Worm (Caenorhabditis elegans) whole organism, mixed stage, embryonic: Measurements from ENCODE around the gene C10A4.9.

Experiments used
- drap-1 ChIP-seq: fragments of 200-800 bp; sonication (Bioruptor generic); optimal IDR thresholded peaks from 3 replicates; lab custom pipeline; 2018; ENCODE audit warnings: mild to moderate bottlenecking, missing genetic modification characterization, missing compliant biosample characterization
- elt-1 ChIP-seq: sonication (generic microtip); optimal IDR thresholded peaks from 2 replicates; lab custom pipeline; 2017; ENCODE audit warnings: missing genetic modification characterization, mild to moderate bottlenecking, missing compliant biosample characterization, antibody characterized with exemption, moderate library complexity, borderline replicate concordance; ENCODE audit not compliant: insufficient read depth
- elt-3 ChIP-seq: fragments of 150-350 bp; optimal IDR thresholded peaks from 2 replicates; lab custom pipeline; 2014; ENCODE audit warnings: missing biosample characterization, missing genetic modification characterization
- flh-1 ChIP-seq: fragments of 200-800 bp; sonication (Bioruptor generic); optimal IDR thresholded peaks from 2 replicates; lab custom pipeline; 2018; ENCODE audit warnings: mild to moderate bottlenecking, missing genetic modification characterization, moderate library complexity, missing compliant biosample characterization
- lin-13 ChIP-seq: fragments of 150-350 bp; optimal IDR thresholded peaks from 2 replicates; lab custom pipeline; 2014; ENCODE audit warnings: missing biosample characterization, missing genetic modification characterization
- lsy-2 ChIP-seq: fragments of 150-350 bp; optimal IDR thresholded peaks from 2 replicates; lab custom pipeline; 2014; ENCODE audit warnings: missing biosample characterization, missing genetic modification characterization
- mep-1 ChIP-seq: fragments of 150-350 bp; optimal IDR thresholded peaks from 2 replicates; lab custom pipeline; 2017; ENCODE audit warnings: missing biosample characterization, missing genetic modification reagents, missing genetic modification characterization, inconsistent platforms
- nhr-28 ChIP-seq: fragments of 150-350 bp; optimal IDR thresholded peaks from 2 replicates; lab custom pipeline; 2014; ENCODE audit warnings: missing biosample characterization, missing genetic modification characterization
- nhr-76 ChIP-seq: sonication (generic microtip); optimal IDR thresholded peaks from 2 replicates; lab custom pipeline; 2017; ENCODE audit warnings: missing biosample characterization, missing genetic modification characterization
- pha-4 ChIP-seq: fragments of 150-350 bp; optimal IDR thresholded peaks from 2 replicates; lab custom pipeline; 2018; ENCODE audit warnings: missing biosample characterization, missing genetic modification reagents, missing genetic modification characterization
- sptf-1 ChIP-seq: sonication (generic microtip); optimal IDR thresholded peaks from 2 replicates; lab custom pipeline; 2017; ENCODE audit warnings: mild to moderate bottlenecking, missing genetic modification characterization, moderate library complexity, missing compliant biosample characterization
- unc-39 ChIP-seq: fragments of 150-350 bp; optimal IDR thresholded peaks from 2 replicates; lab custom pipeline; 2014; ENCODE audit warnings: missing biosample characterization, missing genetic modification characterization
- unc-62 ChIP-seq: fragments of 150-350 bp; optimal IDR thresholded peaks from 2 replicates; lab custom pipeline; 2014; ENCODE audit warnings: missing biosample characterization, missing genetic modification reagents, missing genetic modification characterization

DNA sequence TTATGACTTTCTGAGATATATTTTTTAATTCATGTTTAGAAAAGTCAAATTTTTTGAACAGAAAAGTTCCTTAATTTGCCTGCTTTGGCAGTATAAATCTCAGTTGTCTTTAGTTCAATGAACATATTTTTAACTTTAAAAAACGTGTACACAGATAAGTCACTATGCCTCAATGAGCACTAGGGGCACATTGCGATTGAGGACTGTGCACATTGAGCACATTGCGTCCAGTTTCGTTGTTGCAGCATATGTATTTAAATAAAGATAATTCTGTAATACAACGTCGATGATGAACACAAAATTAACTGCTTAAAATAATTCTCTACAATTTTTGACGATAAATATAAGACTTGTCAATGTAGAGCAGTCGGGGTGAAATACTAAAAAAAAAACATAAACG lies 12.9 kb upstream of the C10A4.9 start:
- TF ChIP-seq pha-4 (tag; lab: Kevin White, UChicago) (no peak), mep-1 (tag; lab: Kevin White, UChicago) (no peak), elt-1 (tag; lab: Kevin White, UChicago) (no peak), lsy-2 (no peak), unc-39 (tag; lab: Kevin White, UChicago) (no peak), drap-1 (GFP tag; lab: Kevin White, UChicago) (no peak), nhr-28 (no peak), sptf-1 (tag; lab: Kevin White, UChicago) (no peak), elt-3 (tag; lab: Kevin White, UChicago) (no peak), flh-1 (no peak), nhr-76 (tag; lab: Kevin White, UChicago) (no peak), unc-62 (GFP tag; lab: Kevin White, UChicago) (no peak), lin-13 (tag; lab: Kevin White, UChicago) (no peak)
